Worm (Caenorhabditis elegans) whole organism, midembryonic: ENCODE results near the gene clpp-1.

Source experiments
- T22C8.4 ChIP-seq: fragments of 200-800 bp; sonication (Bioruptor generic); IDR thresholded peaks from 2 replicates; pipeline ENCODE4 v1.3.6; 2022; ENCODE audit warnings: missing genetic modification characterization, missing compliant biosample characterization
- cog-1 ChIP-seq: sonication (generic microtip); optimal IDR thresholded peaks from 2 replicates; lab custom pipeline; 2016; ENCODE audit warnings: missing genetic modification characterization, missing compliant biosample characterization
- flt-1 ChIP-seq: fragments of 200-800 bp; sonication (Bioruptor generic); IDR thresholded peaks from 2 replicates; pipeline ENCODE4 v1.3.6; 2022; ENCODE audit warnings: missing genetic modification characterization, missing compliant biosample characterization
- klf-2 ChIP-seq: fragments of 200-800 bp; sonication (Bioruptor generic); conservative IDR thresholded peaks from 2 replicates; pipeline ENCODE4 v1.3.6; 2022; ENCODE audit warnings: missing genetic modification reagents, missing genetic modification characterization, missing compliant biosample characterization
- med-1 ChIP-seq: sonication (generic microtip); optimal IDR thresholded peaks from 2 replicates; lab custom pipeline; 2017; ENCODE audit warnings: missing genetic modification characterization, mild to moderate bottlenecking, missing compliant biosample characterization, antibody characterized with exemption, missing genetic modification reagents; ENCODE audit not compliant: insufficient read depth
- ref-1 ChIP-seq: fragments of 200-800 bp; sonication (Bioruptor generic); conservative IDR thresholded peaks from 2 replicates; pipeline ENCODE4 v1.3.6; 2022; ENCODE audit warnings: missing genetic modification reagents, missing genetic modification characterization, missing compliant biosample characterization
- tab-1 ChIP-seq: fragments of 200-800 bp; sonication (Bioruptor generic); IDR thresholded peaks from 2 replicates; pipeline ENCODE4 v1.3.6; 2022; ENCODE audit warnings: missing genetic modification characterization, missing compliant biosample characterization

DNA sequence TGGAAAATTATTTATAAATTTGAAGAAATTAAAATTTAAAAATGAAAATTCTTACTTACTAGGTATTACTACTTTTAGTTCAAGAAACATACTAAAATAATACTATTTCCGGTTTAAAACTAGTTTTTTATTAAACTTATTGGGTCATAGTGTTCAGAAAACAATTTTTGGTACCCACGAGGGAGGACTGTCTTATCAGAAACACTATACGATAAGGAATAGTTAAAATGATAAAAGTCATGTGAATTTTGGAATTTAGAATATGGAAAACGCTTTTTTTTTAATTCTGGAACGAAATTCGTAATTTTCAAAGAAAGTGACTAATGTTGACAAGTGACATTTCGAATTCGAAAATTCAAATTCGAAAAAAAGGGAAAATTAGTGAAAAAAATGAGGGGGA, 21.0 kb downstream of the clpp-1 start:
- TF ChIP-seq T22C8.4 (GFP tag; lab: Robert Waterston, UW), result no peak
- TF ChIP-seq flt-1 (GFP tag; lab: Robert Waterston, UW), result no peak
- no peak for TF ChIP-seq klf-2 (GFP tag; lab: Robert Waterston, UW)
- TF ChIP-seq tab-1 (GFP tag; lab: Robert Waterston, UW), result no peak
- no peak for TF ChIP-seq ref-1 (GFP tag; lab: Robert Waterston, UW)
- TF ChIP-seq cog-1 (tag; lab: Kevin White, UChicago), result no peak
- TF ChIP-seq med-1, result no peak
